Fruit fly (Drosophila melanogaster) whole organism, embryonic: ENCODE results near the gene CG7094.

Experiments used
- Abd-B ChIP-seq: fragments of 200-800 bp; sonication (Bioruptor generic); optimal IDR thresholded peaks from 2 replicates; lab custom pipeline; 2018; ENCODE audit warnings: missing biosample characterization, mild to moderate bottlenecking, missing genetic modification characterization, moderate library complexity
- Bdp1 ChIP-seq: fragments of 200-800 bp; sonication (Bioruptor generic); optimal IDR thresholded peaks from 3 replicates; lab custom pipeline; 2016; ENCODE audit warnings: missing biosample characterization, missing genetic modification characterization
- CG10321 ChIP-seq: fragments of 200-800 bp; sonication (Bioruptor generic); IDR thresholded peaks from 2 replicates; pipeline ENCODE4 v1.3.6; 2022; ENCODE audit warnings: missing biosample characterization, missing genetic modification characterization
- CG12104 ChIP-seq: fragments of 200-800 bp; sonication (Bioruptor generic); optimal IDR thresholded peaks from 3 replicates; lab custom pipeline; 2016; ENCODE audit warnings: missing biosample characterization, missing genetic modification characterization
- CG14050 ChIP-seq: fragments of 200-800 bp; sonication (Bioruptor generic); IDR thresholded peaks from 3 replicates; pipeline ENCODE4 v1.3.6; 2022; ENCODE audit warnings: missing biosample characterization, missing genetic modification characterization
- CG1529 ChIP-seq: fragments of 200-800 bp; sonication (Bioruptor generic); optimal IDR thresholded peaks from 3 replicates; lab custom pipeline; 2018; ENCODE audit warnings: missing biosample characterization, missing genetic modification characterization
- CG18262 ChIP-seq: fragments of 200-800 bp; optimal IDR thresholded peaks from 3 replicates; lab custom pipeline; 2019; ENCODE audit warnings: missing biosample characterization, mild to moderate bottlenecking, missing genetic modification characterization, moderate library complexity
- CG2116 ChIP-seq: fragments of 200-800 bp; sonication (Bioruptor generic); optimal IDR thresholded peaks from 3 replicates; lab custom pipeline; 2018; ENCODE audit warnings: missing biosample characterization, mild to moderate bottlenecking, missing genetic modification characterization
- CG3163 ChIP-seq: fragments of 200-800 bp; sonication (Bioruptor generic); optimal IDR thresholded peaks from 3 replicates; lab custom pipeline; 2016; ENCODE audit warnings: missing biosample characterization, missing genetic modification characterization
- CG6272 ChIP-seq: fragments of 200-800 bp; sonication (Bioruptor generic); IDR thresholded peaks from 2 replicates; pipeline ENCODE4 v1.3.6; 2022; ENCODE audit warnings: missing biosample characterization, missing genetic modification characterization
- CG7271 ChIP-seq: fragments of 200-800 bp; sonication (Bioruptor generic); optimal IDR thresholded peaks from 2 replicates; lab custom pipeline; 2018; ENCODE audit warnings: missing biosample characterization, mild to moderate bottlenecking, missing genetic modification characterization, moderate library complexity
- CG9437 ChIP-seq: fragments of 200-800 bp; sonication (Bioruptor generic); optimal IDR thresholded peaks from 2 replicates; lab custom pipeline; 2018; ENCODE audit warnings: missing biosample characterization, mild to moderate bottlenecking, missing genetic modification characterization
- CG9876 ChIP-seq: fragments of 200-800 bp; sonication (Bioruptor generic); optimal IDR thresholded peaks from 2 replicates; lab custom pipeline; 2016; ENCODE audit warnings: missing biosample characterization, missing genetic modification characterization
- CoRest ChIP-seq: fragments of 200-800 bp; sonication (Bioruptor generic); optimal IDR thresholded peaks from 3 replicates; lab custom pipeline; 2018; ENCODE audit warnings: missing biosample characterization, mild to moderate bottlenecking, missing genetic modification characterization, moderate library complexity
- H2.0 ChIP-seq: fragments of 200-800 bp; sonication (Bioruptor generic); IDR thresholded peaks from 2 replicates; pipeline ENCODE4 v1.3.6; 2022; ENCODE audit warnings: missing biosample characterization, missing genetic modification characterization
- HLH3B ChIP-seq: fragments of 200-800 bp; sonication (Bioruptor generic); IDR thresholded peaks from 2 replicates; pipeline ENCODE4 v1.3.6; 2022; ENCODE audit warnings: missing biosample characterization, missing genetic modification characterization
- HmgZ ChIP-seq: fragments of 200-800 bp; sonication (Bioruptor generic); optimal IDR thresholded peaks from 2 replicates; lab custom pipeline; 2018; ENCODE audit warnings: missing biosample characterization, mild to moderate bottlenecking, missing genetic modification characterization
- Nf-YA ChIP-seq: fragments of 200-800 bp; sonication (Bioruptor generic); IDR thresholded peaks from 2 replicates; pipeline ENCODE4 v1.3.6; 2022; ENCODE audit warnings: missing biosample characterization, missing genetic modification characterization
- Nf-YB ChIP-seq: fragments of 200-800 bp; sonication (Bioruptor generic); optimal IDR thresholded peaks from 3 replicates; lab custom pipeline; 2019; ENCODE audit warnings: missing biosample characterization, mild to moderate bottlenecking, missing genetic modification characterization, moderate library complexity
- Oli ChIP-seq: fragments of 200-800 bp; sonication (Bioruptor generic); optimal IDR thresholded peaks from 2 replicates; lab custom pipeline; 2018; ENCODE audit warnings: missing biosample characterization, mild to moderate bottlenecking, missing genetic modification characterization, moderate library complexity
- Opbp ChIP-seq: fragments of 200-800 bp; sonication (Bioruptor generic); IDR thresholded peaks from 3 replicates; pipeline ENCODE4 v1.3.6; 2022; ENCODE audit warnings: missing biosample characterization, missing genetic modification characterization; ENCODE audit not compliant: partially characterized antibody
- Scr ChIP-seq: fragments of 200-800 bp; sonication (Bioruptor generic); IDR thresholded peaks from 2 replicates; pipeline ENCODE4 v1.3.6; 2022; ENCODE audit warnings: missing biosample characterization, missing genetic modification characterization; ENCODE audit not compliant: partially characterized antibody
- Sry-δ ChIP-seq: fragments of 200-800 bp; sonication (Bioruptor generic); optimal IDR thresholded peaks from 2 replicates; lab custom pipeline; 2016; ENCODE audit warnings: missing biosample characterization, missing genetic modification characterization
- Usf ChIP-seq: fragments of 200-800 bp; sonication (Bioruptor generic); optimal IDR thresholded peaks from 2 replicates; lab custom pipeline; 2017; ENCODE audit warnings: missing genotype, missing biosample characterization, missing genetic modification characterization
- ash1 ChIP-seq: fragments of 200-800 bp; sonication (Bioruptor generic); optimal IDR thresholded peaks from 2 replicates; lab custom pipeline; 2018; ENCODE audit warnings: missing biosample characterization, mild to moderate bottlenecking, missing genetic modification characterization
- bbx ChIP-seq: fragments of 200-800 bp; sonication (Bioruptor generic); IDR thresholded peaks from 2 replicates; pipeline ENCODE4 v1.3.6; 2022; ENCODE audit warnings: missing biosample characterization, missing genetic modification characterization; ENCODE audit not compliant: partially characterized antibody
- chn ChIP-seq: fragments of 200-800 bp; sonication (Bioruptor generic); optimal IDR thresholded peaks from 2 replicates; lab custom pipeline; 2016; ENCODE audit warnings: missing biosample characterization, missing genetic modification characterization
- dati ChIP-seq: fragments of 200-800 bp; sonication (Bioruptor generic); IDR thresholded peaks from 2 replicates; pipeline ENCODE4 v1.3.6; 2022; ENCODE audit warnings: missing biosample characterization, missing genetic modification characterization
- dpn ChIP-seq, 2 experiments: fragments of 200-800 bp; sonication (Bioruptor generic); optimal IDR thresholded peaks; 3 replicates each; lab custom pipeline; 2016; ENCODE audit warnings: missing biosample characterization in 2 of 2, missing genetic modification characterization in 2 of 2
- dysf ChIP-seq: fragments of 200-800 bp; sonication (Bioruptor generic); IDR thresholded peaks from 3 replicates; pipeline ENCODE4 v1.3.6; 2022; ENCODE audit warnings: missing biosample characterization, missing genetic modification characterization
- en ChIP-seq: fragments of 200-800 bp; sonication (Bioruptor generic); optimal IDR thresholded peaks from 2 replicates; lab custom pipeline; 2016; ENCODE audit warnings: missing biosample characterization, missing genetic modification characterization
- esg ChIP-seq: fragments of 200-800 bp; sonication (Bioruptor generic); conservative IDR thresholded peaks from 2 replicates; pipeline ENCODE4 v1.3.6; 2022; ENCODE audit warnings: missing biosample characterization, missing genetic modification characterization
- ewg ChIP-seq: fragments of 200-800 bp; sonication (Bioruptor generic); optimal IDR thresholded peaks from 3 replicates; lab custom pipeline; 2017; ENCODE audit warnings: mild to moderate bottlenecking, missing biosample characterization, missing genetic modification reagents, missing genetic modification characterization
- fd3F ChIP-seq: fragments of 200-800 bp; sonication (Bioruptor generic); optimal IDR thresholded peaks from 2 replicates; lab custom pipeline; 2018; ENCODE audit warnings: missing biosample characterization, mild to moderate bottlenecking, missing genetic modification characterization, moderate library complexity
- hth ChIP-seq: fragments of >200 bp; optimal IDR thresholded peaks from 2 replicates; lab custom pipeline; 2017; ENCODE audit warnings: inconsistent platforms
- insv ChIP-seq, 2 experiments: fragments of 200-800 bp; sonication (Bioruptor generic); optimal IDR thresholded peaks; 3 replicates each; lab custom pipeline; 2016 to 2018; ENCODE audit warnings: missing biosample characterization in 2 of 2, missing genetic modification characterization in 2 of 2
- phol ChIP-seq: fragments of 200-800 bp; sonication (Bioruptor generic); optimal IDR thresholded peaks from 3 replicates; lab custom pipeline; 2018; ENCODE audit warnings: missing biosample characterization, mild to moderate bottlenecking, missing genetic modification characterization, moderate library complexity
- rib ChIP-seq: fragments of 200-800 bp; sonication (Bioruptor generic); IDR thresholded peaks from 2 replicates; pipeline ENCODE4 v1.3.6; 2022; ENCODE audit warnings: missing biosample characterization, missing genetic modification characterization
- sc ChIP-seq, 3 experiments: fragments of >200 bp in 2 of 3; fragments of 200-800 bp in 1 of 3; sonication (Bioruptor generic) in 1 of 3; optimal IDR thresholded peaks; 2 replicates in 2 of 3; 3 replicates in 1 of 3; lab custom pipeline; 2017; ENCODE audit warnings: mild to moderate bottlenecking in 1 of 3, missing biosample characterization in 1 of 3, missing genetic modification characterization in 1 of 3, missing genetic modification reagents in 1 of 3
- sens ChIP-seq: fragments of 200-800 bp; sonication (Bioruptor generic); peaks from one replicate; lab custom pipeline; 2016; ENCODE audit warnings: missing biosample characterization, missing genetic modification characterization
- slou ChIP-seq: fragments of 200-800 bp; sonication (Bioruptor generic); optimal IDR thresholded peaks from 3 replicates; lab custom pipeline; 2016; ENCODE audit warnings: missing biosample characterization, missing genetic modification characterization
- slp2 ChIP-seq: fragments of 200-800 bp; sonication (Bioruptor generic); optimal IDR thresholded peaks from 2 replicates; lab custom pipeline; 2016; ENCODE audit warnings: missing biosample characterization, missing genetic modification characterization
- sna ChIP-seq: fragments of 200-800 bp; sonication (Bioruptor generic); IDR thresholded peaks from 2 replicates; pipeline ENCODE4 v1.3.6; 2022; ENCODE audit warnings: missing biosample characterization, missing genetic modification characterization; ENCODE audit not compliant: partially characterized antibody
- sqz ChIP-seq: fragments of 200-800 bp; sonication (Bioruptor generic); optimal IDR thresholded peaks from 3 replicates; lab custom pipeline; 2018; ENCODE audit warnings: missing biosample characterization, mild to moderate bottlenecking, missing genetic modification characterization
- tio ChIP-seq: fragments of 200-800 bp; sonication (Bioruptor generic); optimal IDR thresholded peaks from 2 replicates; lab custom pipeline; 2017; ENCODE audit warnings: missing biosample characterization, missing genetic modification characterization, inconsistent platforms
- toy ChIP-seq: fragments of 200-800 bp; sonication (Bioruptor generic); IDR thresholded peaks from 2 replicates; pipeline ENCODE4 v1.3.6; 2022; ENCODE audit warnings: missing biosample characterization, missing genetic modification characterization
- tup ChIP-seq: fragments of 200-800 bp; sonication (Bioruptor generic); optimal IDR thresholded peaks from 2 replicates; lab custom pipeline; 2016; ENCODE audit warnings: missing biosample characterization, mild to moderate bottlenecking, missing genetic modification characterization, moderate library complexity
- vnd ChIP-seq: fragments of 200-800 bp; sonication (Bioruptor generic); IDR thresholded peaks from 3 replicates; pipeline ENCODE4 v1.3.6; 2022; ENCODE audit warnings: missing biosample characterization, missing genetic modification characterization; ENCODE audit not compliant: partially characterized antibody
- wek ChIP-seq: fragments of 200-800 bp; sonication (Bioruptor generic); optimal IDR thresholded peaks from 3 replicates; lab custom pipeline; 2018; ENCODE audit warnings: missing biosample characterization, mild to moderate bottlenecking, missing genetic modification characterization, moderate library complexity
- yki ChIP-seq: fragments of >200 bp; optimal IDR thresholded peaks from 3 replicates; lab custom pipeline; 2018

Gene CG7094

dm6 chr2L:17514090-17514715 is 41.4 kb downstream of the CG7094 start (continued):
- TF ChIP-seq dysf (GFP tag; lab: Robert Waterston, UW) = peak; percentile 87; the same call in 2 of the 3 replicates
- TF ChIP-seq CG9437 (GFP tag; lab: Kevin White, UChicago) = peak; percentile 72
- TF ChIP-seq Bdp1 (GFP tag; lab: Kevin White, UChicago) = peak; percentile 59
- TF ChIP-seq en = no peak
- TF ChIP-seq CG10321 = peak; percentile 67
- TF ChIP-seq sc (optimal IDR thresholded peaks at IDR 0.05; lab: Kevin White, UChicago) = no peak
- TF ChIP-seq sc (GFP tag; optimal IDR thresholded peaks at IDR 0.05; lab: Kevin White, UChicago) = peak; percentile 77
- peak; percentile 85 for TF ChIP-seq slou (GFP tag; lab: Kevin White, UChicago)
- peak; percentile 23 for TF ChIP-seq wek
- peak; percentile 52 for TF ChIP-seq CG7271 (tag; lab: Kevin White, UChicago)
- peak; percentile 66 for TF ChIP-seq CG12104 (GFP tag; lab: Kevin White, UChicago)
- no peak for TF ChIP-seq vnd (GFP tag; lab: Robert Waterston, UW)
- TF ChIP-seq CG1529 (GFP tag; lab: Kevin White, UChicago) = peak; percentile 79
- TF ChIP-seq rib (GFP tag; lab: Robert Waterston, UW) = peak; percentile 65; the same call in 1 of the 2 replicates
- TF ChIP-seq Nf-YB (GFP tag; lab: Kevin White, UChicago) = peak; percentile 75
- TF ChIP-seq CoRest (tag; lab: Kevin White, UChicago) = peak; percentile 92
- TF ChIP-seq HmgZ (tag; lab: Kevin White, UChicago) = peak; percentile 79
- TF ChIP-seq Usf (GFP tag; lab: Kevin White, UChicago) = peak; percentile 57
- TF ChIP-seq sqz (GFP tag; lab: Kevin White, UChicago) = peak; percentile 86
- TF ChIP-seq insv (GFP tag; optimal IDR thresholded peaks at IDR 0.05; lab: Kevin White, UChicago) = peak in 1 of 2 experiments; percentile 48
- peak; percentile 32 for TF ChIP-seq CG3163 (GFP tag; lab: Kevin White, UChicago)
- no peak for TF ChIP-seq toy (GFP tag; lab: Robert Waterston, UW)
- peak; percentile 88 for TF ChIP-seq Oli (tag; lab: Kevin White, UChicago)
- TF ChIP-seq Opbp (GFP tag; lab: Robert Waterston, UW) = no peak
- peak; percentile 67 for TF ChIP-seq tup (GFP tag; lab: Kevin White, UChicago)
- TF ChIP-seq tio = peak; percentile 78
- peak; percentile 77 for TF ChIP-seq CG6272 (GFP tag; lab: Robert Waterston, UW)
- TF ChIP-seq Sry-δ (GFP tag; lab: Kevin White, UChicago) = no peak
- no peak for TF ChIP-seq sna
- TF ChIP-seq ewg (GFP tag; lab: Kevin White, UChicago) = peak; percentile 76
- no peak for TF ChIP-seq Scr (GFP tag; lab: Robert Waterston, UW)
- no peak for TF ChIP-seq dpn (GFP tag; optimal IDR thresholded peaks at IDR 0.05; lab: Kevin White, UChicago)
- TF ChIP-seq esg (GFP tag; lab: Robert Waterston, UW) = peak; percentile 72
- peak; percentile 48 for TF ChIP-seq fd3F (GFP tag; lab: Kevin White, UChicago)
- TF ChIP-seq CG2116 = peak; percentile 39
- peak; percentile 30 for TF ChIP-seq CG9876
- TF ChIP-seq sens (GFP tag; lab: Kevin White, UChicago) = peak; percentile 98
- TF ChIP-seq chn = peak; percentile 73
- no peak for TF ChIP-seq ash1 (GFP tag; lab: Kevin White, UChicago)
- TF ChIP-seq hth (lab: Kevin White, UChicago) = no peak
- TF ChIP-seq CG14050 (GFP tag; lab: Robert Waterston, UW) = peak; percentile 65
- peak; percentile 83 for TF ChIP-seq HLH3B (GFP tag; lab: Robert Waterston, UW)
- no peak for TF ChIP-seq bbx
- peak; percentile 92 for TF ChIP-seq phol
- TF ChIP-seq slp2 (GFP tag; lab: Kevin White, UChicago) = peak; percentile 47
- peak; percentile 95 for TF ChIP-seq CG18262
- TF ChIP-seq Nf-YA (GFP tag; lab: Robert Waterston, UW) = peak; percentile 84
- peak; percentile 78 for TF ChIP-seq H2.0 (GFP tag; lab: Robert Waterston, UW)
- peak; percentile 82 for TF ChIP-seq Abd-B
- no peak for TF ChIP-seq yki (lab: Kevin White, UChicago)
- TF ChIP-seq dati (GFP tag; lab: Robert Waterston, UW) = no peak; the same call in 1 of the 2 replicates
